Fruit fly (Drosophila melanogaster): Measurements from ENCODE around the gene Atg18a.

- TF ChIP-seq psq (optimal IDR thresholded peaks at IDR 0.05) (no peak), h (optimal IDR thresholded peaks at IDR 0.05) (no peak), Sin3A (optimal IDR thresholded peaks at IDR 0.05) (no peak)
These were observed 2.6 kb downstream of the Atg18a start for dm6 chr3L:8189234-8189633.

Measured in Kc167 (cell line).